Fruit fly (Drosophila melanogaster) whole organism, adult: ENCODE measurements around the gene CG42331.

Source experiments
- CG11617 ChIP-seq: fragments of 200-800 bp; sonication (Bioruptor generic); optimal IDR thresholded peaks from 2 replicates; lab custom pipeline; 2017; ENCODE audit warnings: mild to moderate bottlenecking, missing biosample characterization, missing genetic modification reagents, missing genetic modification characterization
- CG12768 ChIP-seq: fragments of 200-800 bp; sonication (Bioruptor generic); optimal IDR thresholded peaks from 2 replicates; lab custom pipeline; 2017; ENCODE audit warnings: missing biosample characterization, missing genetic modification characterization, mild to moderate bottlenecking, moderate library complexity, missing genetic modification reagents
- CG14711 ChIP-seq: fragments of 200-800 bp; sonication (Bioruptor generic); optimal IDR thresholded peaks from 2 replicates; lab custom pipeline; 2018; ENCODE audit warnings: missing biosample characterization, mild to moderate bottlenecking, missing genetic modification characterization, moderate library complexity
- CG1620 ChIP-seq: fragments of 200-800 bp; sonication (Bioruptor generic); optimal IDR thresholded peaks from 2 replicates; lab custom pipeline; 2016; ENCODE audit warnings: missing biosample characterization, missing genetic modification characterization
- CG33017 ChIP-seq: fragments of 200-800 bp; sonication (Bioruptor generic); optimal IDR thresholded peaks from 2 replicates; lab custom pipeline; 2018; ENCODE audit warnings: missing biosample characterization, mild to moderate bottlenecking, missing genetic modification characterization, moderate library complexity
- CG5204 ChIP-seq: fragments of 200-800 bp; sonication (Bioruptor generic); optimal IDR thresholded peaks from 2 replicates; lab custom pipeline; 2016; ENCODE audit warnings: missing biosample characterization, missing genetic modification characterization
- CG7045 ChIP-seq: fragments of 200-800 bp; sonication (Bioruptor generic); optimal IDR thresholded peaks from 2 replicates; lab custom pipeline; 2017; ENCODE audit warnings: missing biosample characterization, mild to moderate bottlenecking, missing genetic modification characterization
- CG7101 ChIP-seq: fragments of 200-800 bp; sonication (Bioruptor generic); optimal IDR thresholded peaks from 2 replicates; lab custom pipeline; 2018; ENCODE audit warnings: missing biosample characterization, mild to moderate bottlenecking, missing genetic modification characterization, moderate library complexity
- Clk ChIP-seq: fragments of 200-800 bp; sonication (Bioruptor generic); optimal IDR thresholded peaks from 2 replicates; lab custom pipeline; 2017; ENCODE audit warnings: missing biosample characterization, missing genetic modification characterization
- Crg-1 ChIP-seq: fragments of 200-800 bp; sonication (Bioruptor generic); optimal IDR thresholded peaks from 2 replicates; lab custom pipeline; 2016; ENCODE audit warnings: missing biosample characterization, missing genetic modification characterization
- Hr96 ChIP-seq: fragments of 200-800 bp; sonication (Bioruptor generic); optimal IDR thresholded peaks from 2 replicates; lab custom pipeline; 2016; ENCODE audit warnings: missing biosample characterization, missing genetic modification characterization
- Mnt ChIP-seq: fragments of 200-800 bp; sonication (Bioruptor generic); optimal IDR thresholded peaks from 2 replicates; lab custom pipeline; 2016; ENCODE audit warnings: missing biosample characterization, mild to moderate bottlenecking, missing genetic modification characterization
- bab1 ChIP-seq: fragments of 200-800 bp; sonication (Bioruptor generic); optimal IDR thresholded peaks from 3 replicates; lab custom pipeline; 2019; ENCODE audit warnings: missing biosample characterization, mild to moderate bottlenecking, missing genetic modification characterization, moderate library complexity
- cic ChIP-seq: fragments of 200-800 bp; sonication (Bioruptor generic); optimal IDR thresholded peaks from 2 replicates; lab custom pipeline; 2017; ENCODE audit warnings: missing biosample characterization, mild to moderate bottlenecking, missing genetic modification characterization, moderate library complexity
- cnc ChIP-seq, 2 experiments: fragments of >200 bp; optimal IDR thresholded peaks; 2 replicates each; lab custom pipeline; 2017
- kay ChIP-seq: fragments of 200-800 bp; sonication (Bioruptor generic); peaks from one replicate; lab custom pipeline; 2016; ENCODE audit warnings: missing biosample characterization, missing genetic modification characterization, borderline replicate concordance
- ovo ChIP-seq: fragments of 200-800 bp; sonication (Bioruptor generic); optimal IDR thresholded peaks from 2 replicates; lab custom pipeline; 2016; ENCODE audit warnings: missing biosample characterization, missing genetic modification characterization
- pad ChIP-seq: fragments of 200-800 bp; sonication (Bioruptor generic); optimal IDR thresholded peaks from 3 replicates; lab custom pipeline; 2017; ENCODE audit warnings: missing biosample characterization, missing genetic modification characterization, mild to moderate bottlenecking, moderate library complexity, missing genetic modification reagents
- tj ChIP-seq: fragments of 200-800 bp; sonication (Bioruptor generic); optimal IDR thresholded peaks from 3 replicates; lab custom pipeline; 2017; ENCODE audit warnings: missing biosample characterization, mild to moderate bottlenecking, missing genetic modification characterization, moderate library complexity
- toe ChIP-seq: fragments of 200-800 bp; sonication (Bioruptor generic); optimal IDR thresholded peaks from 2 replicates; lab custom pipeline; 2016; ENCODE audit warnings: missing biosample characterization, missing genetic modification characterization

Gene CG42331

dm6 chr3R:24828234-24828633 lies 56.3 kb downstream of the CG42331 start, which contains the start of gene RabX4:
TSS of gene RabX4 (minus strand) at chr3R:24828409.
- TF ChIP-seq Mnt (GFP tag; lab: Kevin White, UChicago): no peak
- no peak for TF ChIP-seq CG5204
- TF ChIP-seq tj: no peak
- TF ChIP-seq bab1 (GFP tag; lab: Kevin White, UChicago): no peak
- peak; percentile 35 for TF ChIP-seq kay
- TF ChIP-seq CG7045 (GFP tag; lab: Kevin White, UChicago): no peak

- no peak for TF ChIP-seq cic
- TF ChIP-seq kay: peak; percentile 62
- TF ChIP-seq CG5204: peak; percentile 40
- peak; percentile 71 for TF ChIP-seq toe (GFP tag; lab: Kevin White, UChicago)
- peak; percentile 41 for TF ChIP-seq CG7045 (GFP tag; lab: Kevin White, UChicago)
- peak; percentile 37 for TF ChIP-seq CG33017 (tag; lab: Kevin White, UChicago)
- peak; percentile 67 for TF ChIP-seq CG7101 (tag; lab: Kevin White, UChicago)
- peak; percentile 54 for TF ChIP-seq CG11617
- no peak for TF ChIP-seq cnc (optimal IDR thresholded peaks at IDR 0.05; lab: Kevin White, UChicago)
- TF ChIP-seq bab1 (GFP tag; lab: Kevin White, UChicago): peak; percentile 76
- peak; percentile 25 for TF ChIP-seq Mnt (GFP tag; lab: Kevin White, UChicago)
- TF ChIP-seq CG12768: no peak
- no peak for TF ChIP-seq Clk (GFP tag; lab: Kevin White, UChicago)
- no peak for TF ChIP-seq Hr96 (GFP tag; lab: Kevin White, UChicago)
- peak; percentile 67 for TF ChIP-seq CG14711 (tag; lab: Kevin White, UChicago)
- peak; percentile 14 for TF ChIP-seq Crg-1 (GFP tag; lab: Kevin White, UChicago)
- TF ChIP-seq ovo (GFP tag; lab: Kevin White, UChicago): peak; percentile 46
- peak; percentile 35 for TF ChIP-seq tj
- TF ChIP-seq pad (GFP tag; lab: Kevin White, UChicago): peak; percentile 36
- peak; percentile 67 for TF ChIP-seq CG1620
Observed at dm6 chr3R:24829887-24830351, 57.9 kb downstream of the CG42331 start, which contains the start of the genes Kaz and CG43273. TSS of gene Kaz (minus strand) at chr3R:24829959. TSS of gene CG43273 (plus strand) at chr3R:24830301.

dm6 chr3R:24833652-24834051 lies 61.7 kb downstream of the CG42331 start, which contains the start of gene sosie:
TSS of gene sosie (plus strand) at chr3R:24833952.
- TF ChIP-seq CG7101 (tag; lab: Kevin White, UChicago) (no peak), Clk (GFP tag; lab: Kevin White, UChicago) (no peak)
